Worm (Caenorhabditis elegans): ENCODE measurements around the gene T24H7.2.

The T24H7.2 gene

ce11 chrII:6269805-6270414, 22.8 kb downstream of the T24H7.2 start, which contains the start of gene F13H8.2 (continued):
- TF ChIP-seq fkh-10 (GFP tag; optimal IDR thresholded peaks at IDR 0.05) (no peak), ceh-14 (tag; optimal IDR thresholded peaks at IDR 0.05) (peak; percentile 57), T23F11.4 (GFP tag; optimal IDR thresholded peaks at IDR 0.05) (no peak), lin-11 (tag; optimal IDR thresholded peaks at IDR 0.05) (no peak), ceh-19 (GFP tag; optimal IDR thresholded peaks at IDR 0.05) (no peak), ztf-16 (tag; optimal IDR thresholded peaks at IDR 0.05) (no peak), pax-1 (tag; optimal IDR thresholded peaks at IDR 0.05) (peak; percentile 16), fax-1 (tag; optimal IDR thresholded peaks at IDR 0.05) (peak; percentile 32), ceh-34 (tag; optimal IDR thresholded peaks at IDR 0.05) (peak; percentile 51), rnt-1 (tag; optimal IDR thresholded peaks at IDR 0.05) (peak; percentile 31), mec-3 (tag; optimal IDR thresholded peaks at IDR 0.05; ENCODE audit: borderline replicate concordance) (no peak), ref-2 (tag; optimal IDR thresholded peaks at IDR 0.05) (peak; percentile 71), elt-4 (tag; optimal IDR thresholded peaks at IDR 0.05) (no peak), hlh-30 (tag; optimal IDR thresholded peaks at IDR 0.05; ENCODE audit: insufficient read depth) (no peak), ceh-24 (tag; optimal IDR thresholded peaks at IDR 0.05) (no peak), ceh-45 (GFP tag; IDR thresholded peaks at IDR 0.05) (no peak), sox-4 (tag; optimal IDR thresholded peaks at IDR 0.05) (no peak)

- TF ChIP-seq hlh-13 (GFP tag; optimal IDR thresholded peaks at IDR 0.05): no peak
- TF ChIP-seq unc-42 (tag; optimal IDR thresholded peaks at IDR 0.05): peak; percentile 25
These were observed 26.8 kb downstream of the T24H7.2 start, which contains the start of gene bpl-1 for ce11 chrII:6273916-6274315. bpl-1 (plus strand) TSS chrII:6274216.

- TF ChIP-seq tbx-2 (tag; optimal IDR thresholded peaks at IDR 0.05) (no peak), fkh-6 (tag; optimal IDR thresholded peaks at IDR 0.05) (no peak), T23F11.4 (GFP tag; optimal IDR thresholded peaks at IDR 0.05) (no peak), ets-4 (tag; optimal IDR thresholded peaks at IDR 0.05) (no peak), hlh-13 (GFP tag; optimal IDR thresholded peaks at IDR 0.05) (no peak), pag-3 (tag; optimal IDR thresholded peaks at IDR 0.05; ENCODE audit: borderline replicate concordance) (no peak), fax-1 (tag; optimal IDR thresholded peaks at IDR 0.05) (no peak), unc-86 (tag; optimal IDR thresholded peaks at IDR 0.05) (no peak), unc-55 (GFP tag; optimal IDR thresholded peaks at IDR 0.05) (no peak), ceh-48 (tag; optimal IDR thresholded peaks at IDR 0.05) (no peak), pqm-1 (tag; optimal IDR thresholded peaks at IDR 0.05) (no peak), fkh-10 (GFP tag; optimal IDR thresholded peaks at IDR 0.05) (no peak), ceh-24 (tag; optimal IDR thresholded peaks at IDR 0.05) (no peak), pha-4 (tag; optimal IDR thresholded peaks at IDR 0.05) (no peak), ceh-22 (tag; optimal IDR thresholded peaks at IDR 0.05) (no peak), ceh-45 (GFP tag; IDR thresholded peaks at IDR 0.05) (no peak), K09A11.1 (tag; optimal IDR thresholded peaks at IDR 0.05; ENCODE audit: insufficient read depth) (no peak), ceh-18 (tag; optimal IDR thresholded peaks at IDR 0.05) (no peak), npax-4 (tag; optimal IDR thresholded peaks at IDR 0.05) (no peak)
These were observed 33.9 kb downstream of the T24H7.2 start, which contains the start of gene scly-1 for ce11 chrII:6281002-6281401. scly-1 (minus strand) TSS chrII:6281102.

DNA sequence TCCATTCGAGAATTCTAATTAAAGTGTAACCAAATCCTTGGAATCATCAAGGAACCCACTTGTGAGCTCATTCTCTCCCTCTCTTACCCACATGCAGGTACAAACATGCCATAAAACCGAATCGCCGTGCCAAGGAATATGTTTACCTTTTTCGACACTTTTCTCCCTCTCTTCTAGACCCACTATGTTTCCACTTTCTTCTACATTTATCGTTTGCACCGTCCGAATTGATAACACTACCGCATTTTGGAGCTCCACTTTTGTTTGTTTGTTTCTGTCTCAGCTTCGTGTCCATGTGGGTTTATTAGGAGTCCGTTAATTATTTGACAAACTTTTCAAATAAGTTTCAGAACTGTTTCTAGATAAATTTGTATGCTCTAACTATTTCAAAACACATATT, 34.8 kb downstream of the T24H7.2 start:
- TF ChIP-seq K02D7.2 (tag; optimal IDR thresholded peaks at IDR 0.05): no peak
- TF ChIP-seq odd-2 (tag; optimal IDR thresholded peaks at IDR 0.05): no peak
- no peak for TF ChIP-seq ttx-3 (tag; optimal IDR thresholded peaks at IDR 0.05)
- TF ChIP-seq C08G9.2 (tag; optimal IDR thresholded peaks at IDR 0.05): no peak
- no peak for TF ChIP-seq syd-9 (tag; optimal IDR thresholded peaks at IDR 0.05)
- TF ChIP-seq T23F11.4 (GFP tag; optimal IDR thresholded peaks at IDR 0.05): no peak
- no peak for TF ChIP-seq pha-4 (tag; optimal IDR thresholded peaks at IDR 0.05)
- no peak for TF ChIP-seq ceh-2 (tag; optimal IDR thresholded peaks at IDR 0.05)
- no peak for TF ChIP-seq ceh-14 (tag; optimal IDR thresholded peaks at IDR 0.05)
- TF ChIP-seq rnt-1 (tag; optimal IDR thresholded peaks at IDR 0.05): no peak
- TF ChIP-seq nhr-232 (tag; optimal IDR thresholded peaks at IDR 0.05): no peak
- no peak for TF ChIP-seq pros-1 (tag; optimal IDR thresholded peaks at IDR 0.05)
- TF ChIP-seq elt-2 (tag; optimal IDR thresholded peaks at IDR 0.05): no peak
- no peak for TF ChIP-seq unc-3 (GFP tag; conservative IDR thresholded peaks at IDR 0.05)
- TF ChIP-seq unc-3 (tag; optimal IDR thresholded peaks at IDR 0.05): no peak
- no peak for TF ChIP-seq tbx-7 (tag; optimal IDR thresholded peaks at IDR 0.05)
- no peak for TF ChIP-seq ceh-9 (tag; optimal IDR thresholded peaks at IDR 0.05)
- TF ChIP-seq npax-4 (tag; optimal IDR thresholded peaks at IDR 0.05): no peak
- no peak for TF ChIP-seq fkh-10 (GFP tag; optimal IDR thresholded peaks at IDR 0.05)
- no peak for TF ChIP-seq Y22D7AL.16 (tag; optimal IDR thresholded peaks at IDR 0.05)
